Fruit fly (Drosophila melanogaster): ENCODE data around the gene ltl.

ltl gene

dm6 chr3L:7572948-7573347 lies 54.2 kb downstream of the ltl start:
- no peak for TF ChIP-seq CG17801 (GFP tag; optimal IDR thresholded peaks at IDR 0.05; ENCODE audit: partially characterized antibody)

Measured in ovary, adult (tissue).